Worm (Caenorhabditis elegans): Measurements from ENCODE around the gene C45G9.14.

The C45G9.14 gene

DNA sequence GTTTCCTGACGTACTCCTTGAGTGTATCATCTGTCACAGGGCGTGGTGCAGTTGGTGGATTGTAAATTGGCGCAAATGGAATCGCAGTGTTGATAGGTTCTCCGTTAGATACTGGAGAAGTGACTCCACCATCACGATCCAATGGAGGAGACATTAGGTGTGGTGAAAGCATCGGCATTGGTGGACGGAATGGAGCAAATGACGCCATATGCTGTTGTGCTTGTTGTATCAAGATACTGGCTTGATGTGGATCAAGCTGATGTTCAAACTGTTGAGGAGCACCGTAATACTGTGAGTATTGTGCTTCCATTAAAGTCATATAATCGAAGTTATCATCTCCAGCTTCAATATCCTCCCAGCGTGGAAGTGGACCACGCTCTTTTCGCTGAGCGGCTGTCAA lies 32.3 kb upstream of the C45G9.14 start:
- TF ChIP-seq unc-62 (GFP tag; optimal IDR thresholded peaks at IDR 0.05 in 1 of 2) (peak in 1 of 2 experiments; percentile 38), unc-62 (tag; optimal IDR thresholded peaks at IDR 0.05) (no peak), aha-1 (tag) (peak; percentile 43), gei-8 (GFP tag; optimal IDR thresholded peaks at IDR 0.05) (no peak), pha-4 (GFP tag; IDR thresholded peaks at IDR 0.05) (no peak), pha-4 (tag; optimal IDR thresholded peaks at IDR 0.05) (no peak)

- TF ChIP-seq lir-3 (tag; optimal IDR thresholded peaks at IDR 0.05) (no peak), nhr-48 (tag; optimal IDR thresholded peaks at IDR 0.05) (peak; percentile 58), R02D3.7 (tag; optimal IDR thresholded peaks at IDR 0.05) (no peak), lin-1 (GFP tag; IDR thresholded peaks at IDR 0.05) (peak; percentile 32; the same call in 1 of the 2 replicates), nhr-102 (tag; optimal IDR thresholded peaks at IDR 0.05) (peak; percentile 48), hlh-30 (tag; optimal IDR thresholded peaks at IDR 0.05; ENCODE audit: insufficient read depth) (peak; percentile 82), nhr-237 (tag; optimal IDR thresholded peaks at IDR 0.05) (no peak), zfp-3 (GFP tag; conservative IDR thresholded peaks at IDR 0.05) (no peak), sdz-12 (GFP tag; optimal IDR thresholded peaks at IDR 0.05) (no peak), zip-2 (tag; optimal IDR thresholded peaks at IDR 0.05) (peak; percentile 34), vab-7 (GFP tag; IDR thresholded peaks at IDR 0.05) (0 out of 2 replicates have a peak, but pooled peaks have one; percentile 39), nhr-11 (tag; optimal IDR thresholded peaks at IDR 0.05) (peak; percentile 94), set-16 (GFP tag; IDR thresholded peaks at IDR 0.05) (peak; percentile 77), daf-12 (tag; optimal IDR thresholded peaks at IDR 0.05) (no peak), rbr-2 (tag; optimal IDR thresholded peaks at IDR 0.05) (peak; percentile 90), ceh-32 (tag; optimal IDR thresholded peaks at IDR 0.05; ENCODE audit: poor library complexity) (no peak), Y5F2A.4 (GFP tag; optimal IDR thresholded peaks at IDR 0.05) (no peak), dmd-6 (GFP tag; IDR thresholded peaks at IDR 0.05) (peak; percentile 64), mdl-1 (tag; optimal IDR thresholded peaks at IDR 0.05) (peak; percentile 42 to 78), madf-5 (GFP tag; IDR thresholded peaks at IDR 0.05) (0 out of 4 replicates have a peak, but pooled peaks of 1 of the 2 experiments have one; percentile 28), ces-1 (GFP tag; optimal IDR thresholded peaks at IDR 0.05) (peak; percentile 71), T20F7.1 (GFP tag; optimal IDR thresholded peaks at IDR 0.05) (peak; percentile 72), ceh-82 (tag; optimal IDR thresholded peaks at IDR 0.05) (no peak), ceh-28 (tag; optimal IDR thresholded peaks at IDR 0.05) (peak; percentile 65), lin-38 (GFP tag; IDR thresholded peaks at IDR 0.05) (peak; percentile 67), nhr-76 (tag; optimal IDR thresholded peaks at IDR 0.05) (no peak), lin-13 (GFP tag; optimal IDR thresholded peaks at IDR 0.05) (peak; percentile 63), ceh-20 (GFP tag; IDR thresholded peaks at IDR 0.05) (peak; percentile 65; the same call in 1 of the 2 replicates), jun-1 (tag; optimal IDR thresholded peaks at IDR 0.05) (no peak), spr-1 (tag; optimal IDR thresholded peaks at IDR 0.05) (peak; percentile 54), mep-1 (tag; optimal IDR thresholded peaks at IDR 0.05) (peak; percentile 97), pqm-1 (tag; optimal IDR thresholded peaks at IDR 0.05) (no peak), dpl-1 (GFP tag; optimal IDR thresholded peaks at IDR 0.05) (peak; percentile 56), mxl-3 (GFP tag; optimal IDR thresholded peaks at IDR 0.05) (peak; percentile 73), cey-2 (tag; optimal IDR thresholded peaks at IDR 0.05; ENCODE audit: borderline replicate concordance, insufficient read depth) (peak; percentile 28), dve-1 (tag; optimal IDR thresholded peaks at IDR 0.05; ENCODE audit: insufficient read depth) (peak; percentile 87), nhr-10 (tag; optimal IDR thresholded peaks at IDR 0.05) (peak; percentile 69), unc-62 (GFP tag; optimal IDR thresholded peaks at IDR 0.05 in 1 of 2) (peak in 1 of 2 experiments; percentile 99), unc-62 (tag; optimal IDR thresholded peaks at IDR 0.05) (no peak), lin-15B (tag; optimal IDR thresholded peaks at IDR 0.05) (no peak), daf-16 (GFP tag; optimal IDR thresholded peaks at IDR 0.05) (peak; percentile 22 to 27), daf-16 (tag; optimal IDR thresholded peaks at IDR 0.05) (peak; percentile 17), hif-1 (tag; optimal IDR thresholded peaks at IDR 0.05) (peak in 1 of 2 experiments; percentile 73), T26A8.4 (GFP tag; IDR thresholded peaks at IDR 0.05) (peak; percentile 75), hlh-11 (tag; optimal IDR thresholded peaks at IDR 0.05) (peak; percentile 94), ztf-7 (tag; optimal IDR thresholded peaks at IDR 0.05) (peak; percentile 79)
Observed at ce11 chrIII:5013915-5014346, 30.9 kb upstream of the C45G9.14 start.
